Fruit fly (Drosophila melanogaster): ENCODE data around the gene CG13634.

The CG13634 gene

dm6 chr3R:24777101-24777500, 12.8 kb downstream of the CG13634 start:
- TF ChIP-seq CG8119 (GFP tag; IDR thresholded peaks at IDR 0.05) = peak; percentile 77
- no peak for TF ChIP-seq CG6792 (GFP tag; optimal IDR thresholded peaks at IDR 0.05)
- no peak for TF ChIP-seq Smox (GFP tag; optimal IDR thresholded peaks at IDR 0.05)
- no peak for TF ChIP-seq CG8632 (GFP tag; optimal IDR thresholded peaks at IDR 0.05)
- no peak for TF ChIP-seq CG34406 (GFP tag; optimal IDR thresholded peaks at IDR 0.05)
- no peak for TF ChIP-seq CG8319 (GFP tag; optimal IDR thresholded peaks at IDR 0.05)
- TF ChIP-seq OdsH (GFP tag; optimal IDR thresholded peaks at IDR 0.05) = peak; percentile 20
- TF ChIP-seq CG9139 (GFP tag; optimal IDR thresholded peaks at IDR 0.05) = no peak
- peak; percentile 80 for TF ChIP-seq Eip78C (GFP tag)
- peak; percentile 32 for TF ChIP-seq svp (GFP tag)
- TF ChIP-seq CG6854 (GFP tag; optimal IDR thresholded peaks at IDR 0.05) = no peak
- peak; percentile 3 for TF ChIP-seq net (GFP tag; optimal IDR thresholded peaks at IDR 0.05)
- no peak for TF ChIP-seq Blimp-1 (GFP tag; optimal IDR thresholded peaks at IDR 0.05)
- no peak for TF ChIP-seq spab (GFP tag; optimal IDR thresholded peaks at IDR 0.05)
- TF ChIP-seq CG32006 (GFP tag; optimal IDR thresholded peaks at IDR 0.05) = peak; percentile 84
- peak; percentile 12 for TF ChIP-seq achi (GFP tag; optimal IDR thresholded peaks at IDR 0.05)
- no peak for TF ChIP-seq acj6 (GFP tag; optimal IDR thresholded peaks at IDR 0.05)
- TF ChIP-seq fd85E (GFP tag; optimal IDR thresholded peaks at IDR 0.05) = no peak
- no peak for TF ChIP-seq ss (GFP tag; optimal IDR thresholded peaks at IDR 0.05)
- no peak for TF ChIP-seq CG11762 (GFP tag; optimal IDR thresholded peaks at IDR 0.05; ENCODE audit: insufficient read depth)
- TF ChIP-seq Lpt (GFP tag; optimal IDR thresholded peaks at IDR 0.05) = peak; percentile 12
- TF ChIP-seq pdm3 (GFP tag; optimal IDR thresholded peaks at IDR 0.05) = peak; percentile 5
- TF ChIP-seq Sox14 (GFP tag; optimal IDR thresholded peaks at IDR 0.05) = no peak
- peak; percentile 59; the same call in 1 of the 2 replicates for TF ChIP-seq CG15336 (GFP tag; IDR thresholded peaks at IDR 0.05)
- no peak for TF ChIP-seq CG31627 (GFP tag; optimal IDR thresholded peaks at IDR 0.05)
- peak; percentile 70 for TF ChIP-seq CG4318 (GFP tag; optimal IDR thresholded peaks at IDR 0.05)
- TF ChIP-seq Sox102F (GFP tag; optimal IDR thresholded peaks at IDR 0.05) = no peak
- TF ChIP-seq Hr4 (GFP tag; optimal IDR thresholded peaks at IDR 0.05) = peak; percentile 89
- TF ChIP-seq Hr39 (GFP tag; optimal IDR thresholded peaks at IDR 0.05) = no peak
- no peak for TF ChIP-seq topi (GFP tag; optimal IDR thresholded peaks at IDR 0.05)

DNA sequence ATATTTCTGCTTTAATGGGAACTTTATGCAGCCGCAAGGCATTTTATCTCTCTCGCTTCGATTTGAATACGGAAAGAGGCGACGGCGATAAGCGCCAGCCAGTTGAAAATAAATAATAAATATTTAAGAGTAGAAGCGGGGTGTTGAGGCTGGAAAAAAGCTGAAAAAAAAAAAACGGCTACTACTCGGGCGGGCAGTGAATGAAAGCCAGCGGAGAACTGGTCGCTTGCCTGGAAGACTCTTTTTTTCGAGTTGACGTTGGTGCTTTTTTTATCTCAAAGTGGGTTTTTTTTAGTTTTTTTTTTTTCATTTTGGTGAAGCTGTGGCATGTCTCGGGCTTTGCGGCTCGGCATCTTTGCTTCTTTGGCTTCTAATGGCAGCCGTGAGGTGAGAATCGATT, 16.5 kb downstream of the CG13634 start:
- TF ChIP-seq CG10631 (GFP tag; optimal IDR thresholded peaks at IDR 0.05) = no peak
- peak; percentile 63; the same call in 2 of the 3 replicates for TF ChIP-seq CG8119 (GFP tag; IDR thresholded peaks at IDR 0.05)
- TF ChIP-seq CG11294 (GFP tag; IDR thresholded peaks at IDR 0.05) = no peak
- TF ChIP-seq topi (GFP tag; optimal IDR thresholded peaks at IDR 0.05) = no peak
- no peak for TF ChIP-seq Hr39 (GFP tag; optimal IDR thresholded peaks at IDR 0.05)
- TF ChIP-seq CG6792 (GFP tag; optimal IDR thresholded peaks at IDR 0.05) = no peak
- TF ChIP-seq CG8319 (GFP tag; optimal IDR thresholded peaks at IDR 0.05) = no peak
- TF ChIP-seq CG11762 (GFP tag; optimal IDR thresholded peaks at IDR 0.05; ENCODE audit: insufficient read depth) = no peak
- no peak for TF ChIP-seq fd59A (GFP tag; optimal IDR thresholded peaks at IDR 0.05)
- TF ChIP-seq CG34406 (GFP tag; optimal IDR thresholded peaks at IDR 0.05) = no peak
- TF ChIP-seq svp (GFP tag) = peak; percentile 3
- TF ChIP-seq Sox15 (GFP tag; optimal IDR thresholded peaks at IDR 0.05) = no peak
- no peak for TF ChIP-seq fkh (GFP tag; optimal IDR thresholded peaks at IDR 0.05)
- peak; percentile 36 for TF ChIP-seq CG6276 (GFP tag; optimal IDR thresholded peaks at IDR 0.05)
- peak; percentile 41 for TF ChIP-seq net (GFP tag; optimal IDR thresholded peaks at IDR 0.05)
- no peak for TF ChIP-seq Eip93F (GFP tag; optimal IDR thresholded peaks at IDR 0.05)
- no peak for TF ChIP-seq Sox102F (GFP tag; optimal IDR thresholded peaks at IDR 0.05)
- peak; percentile 69 for TF ChIP-seq Eip78C (GFP tag)
- TF ChIP-seq Blimp-1 (GFP tag; optimal IDR thresholded peaks at IDR 0.05) = no peak
- no peak for TF ChIP-seq pdm3 (GFP tag; optimal IDR thresholded peaks at IDR 0.05)
- TF ChIP-seq Eip75B (GFP tag; optimal IDR thresholded peaks at IDR 0.05) = no peak
- TF ChIP-seq CG3032 (tag; optimal IDR thresholded peaks at IDR 0.05) = no peak
- TF ChIP-seq Smox (GFP tag; optimal IDR thresholded peaks at IDR 0.05) = no peak
- no peak for TF ChIP-seq dsx (GFP tag; optimal IDR thresholded peaks at IDR 0.05; ENCODE audit: poor library complexity, severe bottlenecking)
- TF ChIP-seq CG6854 (GFP tag; optimal IDR thresholded peaks at IDR 0.05) = no peak
- peak; percentile 54 for TF ChIP-seq CG32006 (GFP tag; optimal IDR thresholded peaks at IDR 0.05)
- no peak for TF ChIP-seq CG8632 (GFP tag; optimal IDR thresholded peaks at IDR 0.05)
- TF ChIP-seq achi (GFP tag; optimal IDR thresholded peaks at IDR 0.05) = no peak
- no peak for TF ChIP-seq fd85E (GFP tag; optimal IDR thresholded peaks at IDR 0.05)
- TF ChIP-seq CG1621 (tag; optimal IDR thresholded peaks at IDR 0.05) = no peak
- TF ChIP-seq CG3919 (GFP tag; optimal IDR thresholded peaks at IDR 0.05) = no peak
- peak; percentile 64 for TF ChIP-seq eg (GFP tag; IDR thresholded peaks at IDR 0.05)
- no peak for TF ChIP-seq Gug (GFP tag; IDR thresholded peaks at IDR 0.05)
- no peak for TF ChIP-seq acj6 (GFP tag; optimal IDR thresholded peaks at IDR 0.05)
- TF ChIP-seq CG6163 (GFP tag; IDR thresholded peaks at IDR 0.05) = no peak; the same call in none of the 3 replicates
- TF ChIP-seq CG4318 (GFP tag; optimal IDR thresholded peaks at IDR 0.05) = no peak
- no peak for TF ChIP-seq CG16779 (tag; optimal IDR thresholded peaks at IDR 0.05)
- TF ChIP-seq vri (GFP tag; optimal IDR thresholded peaks at IDR 0.05) = no peak
- TF ChIP-seq CG15336 (GFP tag; IDR thresholded peaks at IDR 0.05) = peak; percentile 11; the same call in 1 of the 2 replicates

Data from whole organism, prepupa.